Worm (Caenorhabditis elegans) whole organism, L4 larva: ENCODE results near the gene tofu-6.
A peak's percentile ranks its signal among the peaks of the same experiment; 100 is the strongest.

ENCODE experiments used
- F26F4.8 ChIP-seq: fragments of 200-800 bp; sonication (Bioruptor generic); conservative IDR thresholded peaks from 2 replicates; pipeline ENCODE4 v1.3.6; 2022; ENCODE audit warnings: missing genetic modification characterization, missing compliant biosample characterization
- R02D3.7 ChIP-seq: fragments of 150-350 bp; sonication (generic microtip); optimal IDR thresholded peaks from 3 replicates; lab custom pipeline; 2014; ENCODE audit warnings: missing biosample characterization, missing genetic modification characterization
- T20F7.1 ChIP-seq: fragments of 200-800 bp; sonication (Bioruptor generic); optimal IDR thresholded peaks from 2 replicates; lab custom pipeline; 2018; ENCODE audit warnings: mild to moderate bottlenecking, missing genetic modification characterization, missing compliant biosample characterization
- T26A8.4 ChIP-seq: fragments of 200-800 bp; sonication (Bioruptor generic); IDR thresholded peaks from 2 replicates; pipeline ENCODE4 v1.3.6; 2022; ENCODE audit warnings: missing genetic modification characterization, missing compliant biosample characterization
- Y48G9A.11 ChIP-seq: fragments of 200-800 bp; sonication (Bioruptor generic); IDR thresholded peaks from 2 replicates; pipeline ENCODE4 v1.3.6; 2022; ENCODE audit warnings: missing genetic modification reagents, missing genetic modification characterization, missing compliant biosample characterization
- ZK337.2 ChIP-seq: fragments of 200-800 bp; sonication (Bioruptor generic); IDR thresholded peaks from 2 replicates; pipeline ENCODE4 v1.3.6; 2022; ENCODE audit warnings: missing genetic modification reagents, missing genetic modification characterization, missing compliant biosample characterization
- ZK546.5 ChIP-seq, 2 experiments: sonication (generic microtip); optimal IDR thresholded peaks; 2 replicates each; lab custom pipeline; 2017; ENCODE audit warnings: missing biosample characterization in 2 of 2, missing genetic modification characterization in 2 of 2
- aha-1 ChIP-seq: fragments of 150-350 bp; peaks from one replicate; lab custom pipeline; 2014; ENCODE audit warnings: missing biosample characterization, missing genetic modification characterization
- aly-2 ChIP-seq: sonication (generic microtip); optimal IDR thresholded peaks from 2 replicates; lab custom pipeline; 2018; ENCODE audit warnings: missing biosample characterization, missing genetic modification characterization
- ceh-20 ChIP-seq: fragments of 200-800 bp; sonication (Bioruptor generic); IDR thresholded peaks from 2 replicates; pipeline ENCODE4 v1.3.6; 2022; ENCODE audit warnings: missing genetic modification reagents, missing genetic modification characterization, missing compliant biosample characterization
- ceh-32 ChIP-seq: sonication (generic microtip); optimal IDR thresholded peaks from 2 replicates; lab custom pipeline; 2016; ENCODE audit warnings: mild to moderate bottlenecking, missing genetic modification characterization, missing compliant biosample characterization; ENCODE audit not compliant: poor library complexity
- ceh-62 ChIP-seq: sonication (generic microtip); optimal IDR thresholded peaks from 2 replicates; lab custom pipeline; 2017; ENCODE audit warnings: missing biosample characterization, missing genetic modification characterization
- ceh-82 ChIP-seq: sonication (generic microtip); optimal IDR thresholded peaks from 2 replicates; lab custom pipeline; 2017; ENCODE audit warnings: missing biosample characterization, missing genetic modification characterization
- cey-2 ChIP-seq: sonication (generic microtip); optimal IDR thresholded peaks from 3 replicates; lab custom pipeline; 2017; ENCODE audit warnings: missing genetic modification characterization, mild to moderate bottlenecking, missing compliant biosample characterization, antibody characterized with exemption, borderline replicate concordance; ENCODE audit not compliant: insufficient read depth
- daf-16 ChIP-seq, 3 experiments: sonication (generic microtip); optimal IDR thresholded peaks; 2 replicates each; lab custom pipeline; 2016 to 2017; ENCODE audit warnings: missing genetic modification characterization in 3 of 3, missing genetic modification reagents in 3 of 3, mild to moderate bottlenecking in 2 of 3, missing compliant biosample characterization in 2 of 3, missing biosample characterization in 1 of 3, moderate library complexity in 1 of 3
- daf-19 ChIP-seq: fragments of 200-800 bp; sonication (Bioruptor generic); conservative IDR thresholded peaks from 2 replicates; pipeline ENCODE4 v1.3.6; 2022; ENCODE audit warnings: missing genetic modification characterization, missing compliant biosample characterization
- daf-8 ChIP-seq: fragments of 200-800 bp; sonication (Bioruptor generic); IDR thresholded peaks from 2 replicates; pipeline ENCODE4 v1.3.6; 2022; ENCODE audit warnings: missing genetic modification characterization, missing compliant biosample characterization
- lin-1 ChIP-seq: fragments of 200-800 bp; sonication (Bioruptor generic); IDR thresholded peaks from 2 replicates; pipeline ENCODE4 v1.3.6; 2022; ENCODE audit warnings: missing genetic modification reagents, missing genetic modification characterization, missing compliant biosample characterization
- lin-13 ChIP-seq: fragments of 150-350 bp; optimal IDR thresholded peaks from 2 replicates; lab custom pipeline; 2014; ENCODE audit warnings: missing biosample characterization, missing genetic modification reagents, missing genetic modification characterization
- lir-3 ChIP-seq: sonication (generic microtip); optimal IDR thresholded peaks from 2 replicates; lab custom pipeline; 2016; ENCODE audit warnings: mild to moderate bottlenecking, missing genetic modification characterization, missing compliant biosample characterization
- lsy-2 ChIP-seq, 2 experiments: fragments of 150-350 bp in 1 of 2; sonication (generic microtip) in 1 of 2; optimal IDR thresholded peaks; 2 replicates each; lab custom pipeline; 2014 to 2017; ENCODE audit warnings: missing biosample characterization in 2 of 2, missing genetic modification characterization in 2 of 2
- madf-5 ChIP-seq, 2 experiments: fragments of 200-800 bp; sonication (Bioruptor generic); IDR thresholded peaks; 2 replicates each; pipeline ENCODE4 v1.3.6; 2022; ENCODE audit warnings: missing compliant biosample characterization in 2 of 2, missing genetic modification characterization in 2 of 2
- madf-9 ChIP-seq: fragments of 200-800 bp; sonication (Bioruptor generic); conservative IDR thresholded peaks from 2 replicates; pipeline ENCODE4 v1.3.6; 2022; ENCODE audit warnings: missing genetic modification reagents, missing genetic modification characterization, missing compliant biosample characterization
- mdl-1 ChIP-seq, 2 experiments: fragments of 150-350 bp in 1 of 2; sonication (generic microtip) in 1 of 2; optimal IDR thresholded peaks; 2 replicates each; lab custom pipeline; 2014 to 2017; ENCODE audit warnings: missing biosample characterization in 2 of 2, missing genetic modification characterization in 2 of 2
- mxl-2 ChIP-seq: fragments of 200-800 bp; sonication (Bioruptor generic); conservative IDR thresholded peaks from 2 replicates; pipeline ENCODE4 v1.3.6; 2022; ENCODE audit warnings: missing genetic modification reagents, missing genetic modification characterization, missing compliant biosample characterization
- mxl-3 ChIP-seq: fragments of 200-800 bp; sonication (Bioruptor generic); optimal IDR thresholded peaks from 2 replicates; lab custom pipeline; 2018; ENCODE audit warnings: mild to moderate bottlenecking, missing genetic modification characterization, missing compliant biosample characterization
- nhr-237 ChIP-seq: sonication (generic microtip); optimal IDR thresholded peaks from 2 replicates; lab custom pipeline; 2017; ENCODE audit warnings: missing biosample characterization, missing genetic modification characterization
- nhr-28 ChIP-seq: fragments of 150-350 bp; optimal IDR thresholded peaks from 2 replicates; lab custom pipeline; 2014; ENCODE audit warnings: missing biosample characterization, missing genetic modification characterization
- php-3 ChIP-seq: fragments of 200-800 bp; sonication (Bioruptor generic); IDR thresholded peaks from 2 replicates; pipeline ENCODE4 v1.3.6; 2022; ENCODE audit warnings: missing genetic modification reagents, missing genetic modification characterization, missing compliant biosample characterization
- pqm-1 ChIP-seq: sonication (generic microtip); optimal IDR thresholded peaks from 2 replicates; lab custom pipeline; 2017; ENCODE audit warnings: missing biosample characterization, missing genetic modification characterization
- set-16 ChIP-seq: fragments of 200-800 bp; sonication (Bioruptor generic); IDR thresholded peaks from 2 replicates; pipeline ENCODE4 v1.3.6; 2022; ENCODE audit warnings: missing genetic modification reagents, missing genetic modification characterization, missing compliant biosample characterization
- skn-1 ChIP-seq: fragments of 150-350 bp; optimal IDR thresholded peaks from 2 replicates; lab custom pipeline; 2014; ENCODE audit warnings: missing biosample characterization, missing genetic modification characterization
- spr-3 ChIP-seq: fragments of 200-800 bp; sonication (Bioruptor generic); optimal IDR thresholded peaks from 2 replicates; lab custom pipeline; 2018; ENCODE audit warnings: mild to moderate bottlenecking, missing genetic modification characterization, missing compliant biosample characterization
- tag-97 ChIP-seq: fragments of 200-800 bp; sonication (Bioruptor generic); IDR thresholded peaks from 2 replicates; pipeline ENCODE4 v1.3.6; 2022; ENCODE audit warnings: missing genetic modification characterization, missing compliant biosample characterization
- tra-1 ChIP-seq: fragments of 200-800 bp; sonication (Bioruptor generic); IDR thresholded peaks from 2 replicates; pipeline ENCODE4 v1.3.6; 2022; ENCODE audit warnings: missing genetic modification reagents, missing genetic modification characterization, missing compliant biosample characterization
- unc-130 ChIP-seq: sonication (generic microtip); optimal IDR thresholded peaks from 2 replicates; lab custom pipeline; 2016; ENCODE audit warnings: missing genetic modification reagents, missing genetic modification characterization, missing compliant biosample characterization
- unc-62 ChIP-seq, 3 experiments: fragments of 150-350 bp in 1 of 3; sonication (generic microtip); optimal IDR thresholded peaks in 2 of 3; peaks in 1 of 3; 1 replicate in 1 of 3; 2 replicates in 2 of 3; lab custom pipeline; 2014 to 2017; ENCODE audit warnings: missing biosample characterization in 3 of 3, missing genetic modification characterization in 3 of 3, missing genetic modification reagents in 3 of 3, missing genotype in 1 of 3
- zag-1 ChIP-seq: fragments of 150-350 bp; optimal IDR thresholded peaks from 2 replicates; lab custom pipeline; 2014; ENCODE audit warnings: missing biosample characterization, missing genetic modification characterization

tofu-6 gene

ce11 chrII:5433069-5433468 lies 12.0 kb downstream of the tofu-6 start, which contains the start of gene srx-114:
Gene srx-114, minus strand, starts transcription at chrII:5433169.
- TF ChIP-seq ZK546.5 (tag; optimal IDR thresholded peaks at IDR 0.05; lab: Kevin White, UChicago) (no peak), aha-1 (no peak)

- TF ChIP-seq daf-8 (GFP tag; lab: Robert Waterston, UW) = no peak
- no peak for TF ChIP-seq lir-3 (tag; lab: Kevin White, UChicago)
- no peak for TF ChIP-seq ceh-20 (GFP tag; lab: Robert Waterston, UW)
- TF ChIP-seq F26F4.8 (GFP tag; lab: Robert Waterston, UW) = no peak
- no peak for TF ChIP-seq daf-19 (GFP tag; lab: Robert Waterston, UW)
- TF ChIP-seq nhr-237 (tag; lab: Kevin White, UChicago) = no peak
- TF ChIP-seq ceh-32 (tag; lab: Kevin White, UChicago) = no peak
- no peak for TF ChIP-seq madf-5 (GFP tag; IDR thresholded peaks at IDR 0.05; lab: Robert Waterston, UW)
Observed at ce11 chrII:5436833-5437232, 15.8 kb downstream of the tofu-6 start, which contains the start of gene dct-5. Gene dct-5, minus strand, starts transcription at chrII:5436933.

- TF ChIP-seq lin-1 = no peak
Observed at ce11 chrII:5437586-5437985, 16.5 kb downstream of the tofu-6 start, which contains the start of gene F07F6.1. Gene F07F6.1, plus strand, starts transcription at chrII:5437886.

- TF ChIP-seq lin-13 (GFP tag; lab: Kevin White, UChicago) (no peak), R02D3.7 (tag; lab: Kevin White, UChicago) (no peak), madf-5 (GFP tag; IDR thresholded peaks at IDR 0.05; lab: Robert Waterston, UW) (no peak), cey-2 (tag; lab: Kevin White, UChicago) (no peak), ceh-20 (GFP tag; lab: Robert Waterston, UW) (no peak)
Observed at ce11 chrII:5446506-5446905, 25.5 kb downstream of the tofu-6 start, which contains the start of gene nmr-1. Gene nmr-1, minus strand, starts transcription at chrII:5446606.

- TF ChIP-seq Y48G9A.11 (GFP tag; lab: Robert Waterston, UW) (no peak), pqm-1 (tag; lab: Kevin White, UChicago) (no peak), mdl-1 (tag; optimal IDR thresholded peaks at IDR 0.05; lab: Kevin White, UChicago) (no peak), set-16 (GFP tag; lab: Robert Waterston, UW) (no peak), skn-1 (no peak), nhr-28 (no peak), spr-3 (GFP tag; lab: Kevin White, UChicago) (no peak), cey-2 (tag; lab: Kevin White, UChicago) (no peak), T20F7.1 (GFP tag; lab: Kevin White, UChicago) (no peak), ceh-62 (tag; lab: Kevin White, UChicago) (no peak), lsy-2 (tag; optimal IDR thresholded peaks at IDR 0.05; lab: Kevin White, UChicago) (no peak)
Observed at ce11 chrII:5447381-5447780, 26.3 kb downstream of the tofu-6 start, which contains the start of gene cex-1. Gene cex-1, plus strand, starts transcription at chrII:5447681.

- TF ChIP-seq daf-16 (GFP tag; optimal IDR thresholded peaks at IDR 0.05; lab: Kevin White, UChicago) (peak in 1 of 2 experiments; percentile 87), daf-16 (tag; optimal IDR thresholded peaks at IDR 0.05; lab: Kevin White, UChicago) (no peak), mxl-3 (GFP tag; lab: Kevin White, UChicago) (peak; percentile 52), ZK337.2 (no peak)
Observed at ce11 chrII:5449219-5449618, 28.2 kb downstream of the tofu-6 start.

ce11 chrII:5449620-5450019 lies 28.6 kb downstream of the tofu-6 start:
- TF ChIP-seq tra-1 (no peak), daf-8 (GFP tag; lab: Robert Waterston, UW) (no peak), set-16 (GFP tag; lab: Robert Waterston, UW) (no peak), nhr-28 (peak; percentile 79), aly-2 (tag; lab: Kevin White, UChicago) (no peak), madf-9 (GFP tag; lab: Robert Waterston, UW) (no peak), ceh-82 (tag; lab: Kevin White, UChicago) (no peak), unc-130 (GFP tag; lab: Kevin White, UChicago) (no peak), unc-62 (GFP tag; optimal IDR thresholded peaks at IDR 0.05 in 1 of 2; lab: Kevin White, UChicago) (peak in 1 of 2 experiments; percentile 82), unc-62 (tag; optimal IDR thresholded peaks at IDR 0.05; lab: Kevin White, UChicago) (no peak), tag-97 (GFP tag; lab: Robert Waterston, UW) (no peak), zag-1 (tag; lab: Kevin White, UChicago) (no peak), lin-1 (no peak), mxl-2 (GFP tag; lab: Robert Waterston, UW) (no peak), T26A8.4 (GFP tag; lab: Robert Waterston, UW) (no peak), php-3 (GFP tag; lab: Robert Waterston, UW) (no peak)
